Fruit fly (Drosophila melanogaster) whole organism, embryonic: ENCODE results near the gene ND-24.
A peak's percentile ranks its signal among the peaks of the same experiment; 100 is the strongest.

Experiments used
- CG10366 ChIP-seq: fragments of 200-800 bp; sonication (Bioruptor generic); IDR thresholded peaks from 2 replicates; pipeline ENCODE4 v1.3.6; 2022; ENCODE audit warnings: missing biosample characterization, missing genetic modification characterization
- CG10654 ChIP-seq: fragments of 200-800 bp; sonication (Bioruptor generic); optimal IDR thresholded peaks from 2 replicates; lab custom pipeline; 2016; ENCODE audit warnings: missing biosample characterization, missing genetic modification characterization
- CG12744 ChIP-seq: fragments of 200-800 bp; sonication (Bioruptor generic); optimal IDR thresholded peaks from 2 replicates; lab custom pipeline; 2016; ENCODE audit warnings: missing biosample characterization, missing genetic modification characterization
- CG13775 ChIP-seq: fragments of 200-800 bp; sonication (Bioruptor generic); optimal IDR thresholded peaks from 3 replicates; lab custom pipeline; 2017; ENCODE audit warnings: missing biosample characterization, mild to moderate bottlenecking, missing genetic modification characterization
- CG14965 ChIP-seq: fragments of 200-800 bp; sonication (Bioruptor generic); optimal IDR thresholded peaks from 2 replicates; lab custom pipeline; 2016; ENCODE audit warnings: missing biosample characterization, missing genetic modification characterization, borderline replicate concordance
- CG17328 ChIP-seq: fragments of 200-800 bp; sonication (Bioruptor generic); IDR thresholded peaks from 2 replicates; pipeline ENCODE4 v1.3.6; 2022; ENCODE audit warnings: missing biosample characterization, missing genetic modification characterization
- CG17385 ChIP-seq: fragments of 200-800 bp; sonication (Bioruptor generic); optimal IDR thresholded peaks from 3 replicates; lab custom pipeline; 2018; ENCODE audit warnings: missing biosample characterization, mild to moderate bottlenecking, missing genetic modification characterization
- CG2202 ChIP-seq: fragments of 200-800 bp; sonication (Bioruptor generic); optimal IDR thresholded peaks from 2 replicates; lab custom pipeline; 2018; ENCODE audit warnings: missing biosample characterization, mild to moderate bottlenecking, missing genetic modification characterization
- CG2889 ChIP-seq: fragments of 200-800 bp; sonication (Bioruptor generic); IDR thresholded peaks from 3 replicates; pipeline ENCODE4 v1.3.6; 2022; ENCODE audit warnings: missing biosample characterization, missing genetic modification characterization
- CG30020 ChIP-seq: fragments of 200-800 bp; optimal IDR thresholded peaks from 2 replicates; lab custom pipeline; 2019; ENCODE audit warnings: missing biosample characterization, mild to moderate bottlenecking, missing genetic modification characterization, moderate library complexity
- CG3065 ChIP-seq: fragments of 200-800 bp; sonication (Bioruptor generic); optimal IDR thresholded peaks from 2 replicates; lab custom pipeline; 2016; ENCODE audit warnings: missing biosample characterization, missing genetic modification characterization
- CG33213 ChIP-seq: fragments of 200-800 bp; sonication (Bioruptor generic); optimal IDR thresholded peaks from 3 replicates; lab custom pipeline; 2016; ENCODE audit warnings: missing biosample characterization, missing genetic modification characterization
- CG34422 ChIP-seq: fragments of 200-800 bp; sonication (Bioruptor generic); IDR thresholded peaks from 3 replicates; pipeline ENCODE4 v1.3.6; 2022; ENCODE audit warnings: missing biosample characterization, missing genetic modification characterization
- CG4328 ChIP-seq: fragments of 200-800 bp; sonication (Bioruptor generic); optimal IDR thresholded peaks from 3 replicates; lab custom pipeline; 2017; ENCODE audit warnings: missing biosample characterization, missing genetic modification reagents, missing genetic modification characterization
- CG8765 ChIP-seq: fragments of 200-800 bp; sonication (Bioruptor generic); IDR thresholded peaks from 2 replicates; pipeline ENCODE4 v1.3.6; 2022; ENCODE audit warnings: missing biosample characterization, missing genetic modification characterization
- CkIIα-i1 ChIP-seq: fragments of 200-800 bp; sonication (Bioruptor generic); IDR thresholded peaks from 2 replicates; pipeline ENCODE4 v1.3.6; 2022; ENCODE audit warnings: missing biosample characterization, missing genetic modification characterization
- Ets97D ChIP-seq: fragments of 200-800 bp; sonication (Bioruptor generic); optimal IDR thresholded peaks from 3 replicates; lab custom pipeline; 2016; ENCODE audit warnings: missing biosample characterization, missing genetic modification characterization
- GATAe ChIP-seq: fragments of 200-800 bp; sonication (Bioruptor generic); conservative IDR thresholded peaks from 2 replicates; pipeline ENCODE4 v1.3.6; 2022; ENCODE audit warnings: missing biosample characterization, missing genetic modification characterization
- H2.0 ChIP-seq: fragments of 200-800 bp; sonication (Bioruptor generic); IDR thresholded peaks from 2 replicates; pipeline ENCODE4 v1.3.6; 2022; ENCODE audit warnings: missing biosample characterization, missing genetic modification characterization
- HHEX ChIP-seq: fragments of 200-800 bp; sonication (Bioruptor generic); optimal IDR thresholded peaks from 3 replicates; lab custom pipeline; 2017; ENCODE audit warnings: missing biosample characterization, mild to moderate bottlenecking, missing genetic modification characterization, missing genetic modification reagents
- HLH4C ChIP-seq: fragments of 200-800 bp; sonication (Bioruptor generic); IDR thresholded peaks from 3 replicates; pipeline ENCODE4 v1.3.6; 2022; ENCODE audit warnings: missing biosample characterization, missing genetic modification characterization; ENCODE audit not compliant: partially characterized antibody
- HLHmδ ChIP-seq: fragments of 200-800 bp; sonication (Bioruptor generic); optimal IDR thresholded peaks from 2 replicates; lab custom pipeline; 2018; ENCODE audit warnings: missing biosample characterization, mild to moderate bottlenecking, missing genetic modification characterization, moderate library complexity
- Hr3 ChIP-seq: fragments of 200-800 bp; sonication (Bioruptor generic); optimal IDR thresholded peaks from 3 replicates; lab custom pipeline; 2016; ENCODE audit warnings: missing biosample characterization, missing genetic modification characterization
- Mad ChIP-seq: fragments of 200-800 bp; sonication (Bioruptor generic); optimal IDR thresholded peaks from 2 replicates; lab custom pipeline; 2016; ENCODE audit warnings: missing biosample characterization, missing genetic modification characterization
- Nf-YB ChIP-seq: fragments of 200-800 bp; sonication (Bioruptor generic); optimal IDR thresholded peaks from 3 replicates; lab custom pipeline; 2019; ENCODE audit warnings: missing biosample characterization, mild to moderate bottlenecking, missing genetic modification characterization, moderate library complexity
- Pdp1 ChIP-seq, 2 experiments: fragments of 200-800 bp; sonication (Bioruptor generic); optimal IDR thresholded peaks; 3 replicates each; lab custom pipeline; 2016; ENCODE audit warnings: missing biosample characterization in 2 of 2, missing genetic modification characterization in 2 of 2, mild to moderate bottlenecking in 1 of 2, moderate library complexity in 1 of 2
- Ptx1 ChIP-seq: fragments of 200-800 bp; sonication (Bioruptor generic); IDR thresholded peaks from 2 replicates; pipeline ENCODE4 v1.3.6; 2022; ENCODE audit warnings: missing biosample characterization, missing genetic modification characterization
- Sin3A ChIP-seq: fragments of >200 bp; optimal IDR thresholded peaks from 2 replicates; lab custom pipeline; 2018
- btn ChIP-seq: fragments of 200-800 bp; sonication (Bioruptor generic); optimal IDR thresholded peaks from 2 replicates; lab custom pipeline; 2016; ENCODE audit warnings: missing biosample characterization, missing genetic modification characterization
- crp ChIP-seq, 2 experiments: fragments of 200-800 bp; sonication (Bioruptor generic); optimal IDR thresholded peaks; 2 replicates in 1 of 2; 3 replicates in 1 of 2; lab custom pipeline; 2017; ENCODE audit warnings: missing biosample characterization in 2 of 2, missing genetic modification characterization in 2 of 2, mild to moderate bottlenecking in 1 of 2, moderate library complexity in 1 of 2
- danr ChIP-seq: fragments of 200-800 bp; sonication (Bioruptor generic); IDR thresholded peaks from 2 replicates; pipeline ENCODE4 v1.3.6; 2022; ENCODE audit warnings: missing biosample characterization, missing genetic modification characterization
- dm ChIP-seq: fragments of 200-800 bp; sonication (Bioruptor generic); optimal IDR thresholded peaks from 3 replicates; lab custom pipeline; 2016; ENCODE audit warnings: missing biosample characterization, missing genetic modification characterization
- dmrt11E ChIP-seq: fragments of 200-800 bp; sonication (Bioruptor generic); optimal IDR thresholded peaks from 3 replicates; lab custom pipeline; 2018; ENCODE audit warnings: missing biosample characterization, mild to moderate bottlenecking, missing genetic modification characterization, moderate library complexity
- dpn ChIP-seq, 2 experiments: fragments of 200-800 bp; sonication (Bioruptor generic); optimal IDR thresholded peaks; 3 replicates each; lab custom pipeline; 2016; ENCODE audit warnings: missing biosample characterization in 2 of 2, missing genetic modification characterization in 2 of 2
- en ChIP-seq: fragments of 200-800 bp; sonication (Bioruptor generic); optimal IDR thresholded peaks from 2 replicates; lab custom pipeline; 2016; ENCODE audit warnings: missing biosample characterization, missing genetic modification characterization
- ftz-f1 ChIP-seq: fragments of 200-800 bp; sonication (Bioruptor generic); optimal IDR thresholded peaks from 2 replicates; lab custom pipeline; 2016; ENCODE audit warnings: missing biosample characterization, missing genetic modification characterization
- gt ChIP-seq: fragments of 200-800 bp; sonication (Bioruptor generic); IDR thresholded peaks from 2 replicates; pipeline ENCODE4 v1.3.6; 2022; ENCODE audit warnings: missing biosample characterization, missing genetic modification characterization
- hb ChIP-seq: fragments of 200-800 bp; sonication (Bioruptor generic); IDR thresholded peaks from 3 replicates; pipeline ENCODE4 v1.3.6; 2022; ENCODE audit warnings: missing biosample characterization, missing genetic modification characterization; ENCODE audit not compliant: partially characterized antibody
- pfk ChIP-seq: fragments of 200-800 bp; sonication (Bioruptor generic); optimal IDR thresholded peaks from 2 replicates; lab custom pipeline; 2018; ENCODE audit warnings: missing biosample characterization, mild to moderate bottlenecking, missing genetic modification characterization, moderate library complexity
- psq ChIP-seq: fragments of 200-800 bp; sonication (Bioruptor generic); optimal IDR thresholded peaks from 2 replicates; lab custom pipeline; 2017; ENCODE audit warnings: missing biosample characterization, missing genetic modification characterization
- repo ChIP-seq: fragments of 200-800 bp; sonication (Bioruptor generic); optimal IDR thresholded peaks from 2 replicates; lab custom pipeline; 2016; ENCODE audit warnings: missing biosample characterization, missing genetic modification characterization
- sens ChIP-seq: fragments of 200-800 bp; sonication (Bioruptor generic); peaks from one replicate; lab custom pipeline; 2016; ENCODE audit warnings: missing biosample characterization, missing genetic modification characterization
- sim ChIP-seq: fragments of 200-800 bp; sonication (Bioruptor generic); IDR thresholded peaks from 2 replicates; pipeline ENCODE4 v1.3.6; 2022; ENCODE audit warnings: missing biosample characterization, missing genetic modification characterization
- sug ChIP-seq: fragments of 200-800 bp; optimal IDR thresholded peaks from 2 replicates; lab custom pipeline; 2019; ENCODE audit warnings: missing biosample characterization, mild to moderate bottlenecking, missing genetic modification characterization, moderate library complexity
- tgo ChIP-seq: fragments of 200-800 bp; sonication (Bioruptor generic); IDR thresholded peaks from 3 replicates; pipeline ENCODE4 v1.3.6; 2022; ENCODE audit warnings: missing biosample characterization, missing genetic modification characterization
- tin ChIP-seq: fragments of 200-800 bp; sonication (Bioruptor generic); optimal IDR thresholded peaks from 3 replicates; lab custom pipeline; 2016; ENCODE audit warnings: missing biosample characterization, missing genetic modification characterization
- tll ChIP-seq, 2 experiments: fragments of 200-800 bp in 1 of 2; fragments of >200 bp in 1 of 2; sonication (Bioruptor generic) in 1 of 2; optimal IDR thresholded peaks; 2 replicates each; lab custom pipeline; 2017 to 2019; ENCODE audit warnings: missing biosample characterization in 2 of 2, missing genetic modification characterization in 2 of 2, mild to moderate bottlenecking in 1 of 2, moderate library complexity in 1 of 2
- trem ChIP-seq: fragments of 200-800 bp; optimal IDR thresholded peaks from 3 replicates; lab custom pipeline; 2019; ENCODE audit warnings: missing biosample characterization, mild to moderate bottlenecking, missing genetic modification characterization, moderate library complexity
- vnd ChIP-seq: fragments of 200-800 bp; sonication (Bioruptor generic); IDR thresholded peaks from 3 replicates; pipeline ENCODE4 v1.3.6; 2022; ENCODE audit warnings: missing biosample characterization, missing genetic modification characterization; ENCODE audit not compliant: partially characterized antibody
- vvl ChIP-seq: fragments of 200-800 bp; sonication (Bioruptor generic); IDR thresholded peaks from 2 replicates; pipeline ENCODE4 v1.3.6; 2022; ENCODE audit warnings: missing biosample characterization, missing genetic modification characterization
- wek ChIP-seq: fragments of 200-800 bp; sonication (Bioruptor generic); optimal IDR thresholded peaks from 3 replicates; lab custom pipeline; 2018; ENCODE audit warnings: missing biosample characterization, mild to moderate bottlenecking, missing genetic modification characterization, moderate library complexity
- zf30C ChIP-seq: fragments of 200-800 bp; sonication (Bioruptor generic); optimal IDR thresholded peaks from 3 replicates; lab custom pipeline; 2018; ENCODE audit warnings: missing biosample characterization, mild to moderate bottlenecking, missing genetic modification characterization

Gene ND-24

dm6 chrX:17582650-17583049 lies 49.2 kb upstream of the ND-24 start (continued):
- TF ChIP-seq Mad (no peak), gt (GFP tag; lab: Robert Waterston, UW) (no peak), GATAe (GFP tag; lab: Robert Waterston, UW) (no peak), sug (no peak), H2.0 (GFP tag; lab: Robert Waterston, UW) (no peak; the same call in 1 of the 2 replicates), dm (GFP tag; lab: Kevin White, UChicago) (no peak), CG10366 (GFP tag; lab: Robert Waterston, UW) (no peak), ftz-f1 (GFP tag; lab: Kevin White, UChicago) (no peak), CG4328 (GFP tag; lab: Kevin White, UChicago) (peak; percentile 21), dmrt11E (tag; lab: Kevin White, UChicago) (peak; percentile 3), CG14965 (GFP tag; lab: Kevin White, UChicago) (no peak), CG17385 (GFP tag; lab: Kevin White, UChicago) (peak; percentile 32), repo (GFP tag; lab: Kevin White, UChicago) (peak; percentile 42), crp (GFP tag; optimal IDR thresholded peaks at IDR 0.05; lab: Kevin White, UChicago) (no peak), tin (GFP tag; lab: Kevin White, UChicago) (no peak), CG17328 (no peak), CG8765 (GFP tag; lab: Robert Waterston, UW) (no peak), Nf-YB (GFP tag; lab: Kevin White, UChicago) (no peak), HLH4C (GFP tag; lab: Robert Waterston, UW) (no peak), Pdp1 (GFP tag; optimal IDR thresholded peaks at IDR 0.05; lab: Kevin White, UChicago) (no peak), sim (GFP tag; lab: Robert Waterston, UW) (no peak), trem (tag; lab: Kevin White, UChicago) (no peak), wek (peak; percentile 31), CG30020 (no peak), Ptx1 (GFP tag; lab: Robert Waterston, UW) (no peak), sens (GFP tag; lab: Kevin White, UChicago) (peak; percentile 89), HLHmδ (no peak), HHEX (GFP tag; lab: Kevin White, UChicago) (peak; percentile 57), CG2889 (no peak), Ets97D (GFP tag; lab: Kevin White, UChicago) (no peak), en (GFP tag; lab: Kevin White, UChicago) (peak; percentile 37), Hr3 (GFP tag; lab: Kevin White, UChicago) (no peak), CkIIα-i1 (GFP tag; lab: Robert Waterston, UW) (no peak), tgo (GFP tag; lab: Robert Waterston, UW) (peak; percentile 26; the same call in 1 of the 3 replicates), zf30C (GFP tag; lab: Kevin White, UChicago) (no peak), danr (GFP tag; lab: Robert Waterston, UW) (no peak), vvl (GFP tag; lab: Robert Waterston, UW) (no peak), CG13775 (GFP tag; lab: Kevin White, UChicago) (no peak), CG2202 (tag; lab: Kevin White, UChicago) (no peak), CG34422 (GFP tag; lab: Robert Waterston, UW) (no peak; the same call in 2 of the 3 replicates), CG10654 (GFP tag; lab: Kevin White, UChicago) (peak; percentile 18), Sin3A (lab: Kevin White, UChicago) (no peak), CG12744 (GFP tag; lab: Kevin White, UChicago) (no peak), CG33213 (GFP tag; lab: Kevin White, UChicago) (peak; percentile 46), tll (GFP tag; optimal IDR thresholded peaks at IDR 0.05; lab: Kevin White, UChicago) (no peak), vnd (GFP tag; lab: Robert Waterston, UW) (no peak), hb (no peak), CG3065 (no peak), dpn (GFP tag; optimal IDR thresholded peaks at IDR 0.05; lab: Kevin White, UChicago) (peak; percentile 0 to 26), psq (GFP tag; lab: Kevin White, UChicago) (no peak), btn (GFP tag; lab: Kevin White, UChicago) (no peak), pfk (GFP tag; lab: Kevin White, UChicago) (no peak)
